Worm (Caenorhabditis elegans): ENCODE data around the gene srh-234.

The srh-234 gene

ce11 chrV:7651757-7652156, at the start of gene srh-234:
Gene srh-234, minus strand, starts transcription at chrV:7651857.
- TF ChIP-seq him-1 (tag; optimal IDR thresholded peaks at IDR 0.05) (no peak), W03F9.2 (tag; optimal IDR thresholded peaks at IDR 0.05) (no peak), dao-5 (tag; optimal IDR thresholded peaks at IDR 0.05) (no peak)

- TF ChIP-seq dao-5 (tag; optimal IDR thresholded peaks at IDR 0.05), result no peak
- no peak for TF ChIP-seq W03F9.2 (tag; optimal IDR thresholded peaks at IDR 0.05)
- TF ChIP-seq him-1 (tag; optimal IDR thresholded peaks at IDR 0.05), result no peak
Observed at ce11 chrV:7696842-7697241, 45.2 kb upstream of the srh-234 start, which contains the start of gene ZK105.3. Gene ZK105.3, plus strand, starts transcription at chrV:7697142.

- TF ChIP-seq dao-5 (tag; optimal IDR thresholded peaks at IDR 0.05) (no peak), him-1 (tag; optimal IDR thresholded peaks at IDR 0.05) (no peak), W03F9.2 (tag; optimal IDR thresholded peaks at IDR 0.05) (no peak)
Observed at ce11 chrV:7693394-7693793, 41.7 kb upstream of the srh-234 start, which contains the start of gene C12D5.10. Gene C12D5.10, minus strand, starts transcription at chrV:7693494.

ce11 chrV:7690637-7691036, 39.0 kb upstream of the srh-234 start:
- no peak for TF ChIP-seq dao-5 (tag; optimal IDR thresholded peaks at IDR 0.05)
- no peak for TF ChIP-seq W03F9.2 (tag; optimal IDR thresholded peaks at IDR 0.05)
- no peak for TF ChIP-seq him-1 (tag; optimal IDR thresholded peaks at IDR 0.05)

- TF ChIP-seq dao-5 (tag; optimal IDR thresholded peaks at IDR 0.05), result no peak
- no peak for TF ChIP-seq him-1 (tag; optimal IDR thresholded peaks at IDR 0.05)
- TF ChIP-seq W03F9.2 (tag; optimal IDR thresholded peaks at IDR 0.05), result no peak
Observed at ce11 chrV:7689888-7690287, 38.2 kb upstream of the srh-234 start, which contains the start of gene C12D5.9. Gene C12D5.9, minus strand, starts transcription at chrV:7689988.

ce11 chrV:7686189-7686588, 34.5 kb upstream of the srh-234 start, which contains the start of the genes nhr-94 and nhr-152:
Gene nhr-94, minus strand, starts transcription at chrV:7686335.
Gene nhr-152, plus strand, starts transcription at chrV:7686350.
- TF ChIP-seq dao-5 (tag; optimal IDR thresholded peaks at IDR 0.05) (no peak), him-1 (tag; optimal IDR thresholded peaks at IDR 0.05) (no peak), W03F9.2 (tag; optimal IDR thresholded peaks at IDR 0.05) (no peak)

ce11 chrV:7683907-7684655, 32.4 kb upstream of the srh-234 start, which contains the start of gene sre-11:
Gene sre-11, minus strand, starts transcription at chrV:7683957.
- TF ChIP-seq W03F9.2 (tag; optimal IDR thresholded peaks at IDR 0.05) (no peak), him-1 (tag; optimal IDR thresholded peaks at IDR 0.05) (no peak), dao-5 (tag; optimal IDR thresholded peaks at IDR 0.05) (no peak)

ce11 chrV:7681388-7681787, 29.7 kb upstream of the srh-234 start, which contains the start of gene cyp-33A1:
Gene cyp-33A1, minus strand, starts transcription at chrV:7681459.
- no peak for TF ChIP-seq W03F9.2 (tag; optimal IDR thresholded peaks at IDR 0.05)
- TF ChIP-seq dao-5 (tag; optimal IDR thresholded peaks at IDR 0.05), result no peak
- no peak for TF ChIP-seq him-1 (tag; optimal IDR thresholded peaks at IDR 0.05)

- TF ChIP-seq W03F9.2 (tag; optimal IDR thresholded peaks at IDR 0.05), result no peak
Observed at ce11 chrV:7675904-7676303, 24.2 kb upstream of the srh-234 start, which contains the start of gene C12D5.3. Gene C12D5.3, plus strand, starts transcription at chrV:7676204.

- no peak for TF ChIP-seq dao-5 (tag; optimal IDR thresholded peaks at IDR 0.05)
- no peak for TF ChIP-seq W03F9.2 (tag; optimal IDR thresholded peaks at IDR 0.05)
- no peak for TF ChIP-seq him-1 (tag; optimal IDR thresholded peaks at IDR 0.05)
Observed at ce11 chrV:7672258-7672657, 20.6 kb upstream of the srh-234 start, which contains the start of gene C12D5.4. Gene C12D5.4, plus strand, starts transcription at chrV:7672558.

- TF ChIP-seq W03F9.2 (tag; optimal IDR thresholded peaks at IDR 0.05) (no peak), him-1 (tag; optimal IDR thresholded peaks at IDR 0.05) (no peak), dao-5 (tag; optimal IDR thresholded peaks at IDR 0.05) (no peak)
Observed at ce11 chrV:7667940-7668339, 16.3 kb upstream of the srh-234 start, which contains the start of gene C12D5.5. Gene C12D5.5, plus strand, starts transcription at chrV:7668240.

ce11 chrV:7653567-7653966, 1.9 kb upstream of the srh-234 start, which contains the start of gene srh-200:
Gene srh-200, minus strand, starts transcription at chrV:7653667.
- no peak for TF ChIP-seq him-1 (tag; optimal IDR thresholded peaks at IDR 0.05)
- no peak for TF ChIP-seq W03F9.2 (tag; optimal IDR thresholded peaks at IDR 0.05)
- TF ChIP-seq dao-5 (tag; optimal IDR thresholded peaks at IDR 0.05), result no peak

ce11 chrV:7649963-7650362, 1.7 kb downstream of the srh-234 start:
- TF ChIP-seq him-1 (tag; optimal IDR thresholded peaks at IDR 0.05) (no peak), W03F9.2 (tag; optimal IDR thresholded peaks at IDR 0.05) (no peak), dao-5 (tag; optimal IDR thresholded peaks at IDR 0.05) (no peak)

- no peak for TF ChIP-seq him-1 (tag; optimal IDR thresholded peaks at IDR 0.05)
- no peak for TF ChIP-seq W03F9.2 (tag; optimal IDR thresholded peaks at IDR 0.05)
- no peak for TF ChIP-seq dao-5 (tag; optimal IDR thresholded peaks at IDR 0.05)
Observed at ce11 chrV:7647147-7647546, 4.5 kb downstream of the srh-234 start.

Data from whole organism, L4/young adult.